Worm (Caenorhabditis elegans) whole organism, midembryonic: Measurements from ENCODE around the gene mrpl-46.

Source experiments
- flt-1 ChIP-seq: fragments of 200-800 bp; sonication (Bioruptor generic); IDR thresholded peaks from 2 replicates; pipeline ENCODE4 v1.3.6; 2022; ENCODE audit warnings: missing genetic modification characterization, missing compliant biosample characterization
- med-1 ChIP-seq: sonication (generic microtip); optimal IDR thresholded peaks from 2 replicates; lab custom pipeline; 2017; ENCODE audit warnings: missing genetic modification characterization, mild to moderate bottlenecking, missing compliant biosample characterization, antibody characterized with exemption, missing genetic modification reagents; ENCODE audit not compliant: insufficient read depth
- ztf-23 ChIP-seq: fragments of 200-800 bp; sonication (Bioruptor generic); IDR thresholded peaks from 2 replicates; pipeline ENCODE4 v1.3.6; 2022; ENCODE audit warnings: missing genetic modification reagents, missing genetic modification characterization, missing compliant biosample characterization

ce11 chrIV:804802-805201, 4.2 kb downstream of the mrpl-46 start, which contains the start of gene Y55F3BL.4:
- TF ChIP-seq flt-1 (GFP tag; lab: Robert Waterston, UW), result no peak
- TF ChIP-seq ztf-23, result no peak
- no peak for TF ChIP-seq med-1 (GFP tag; lab: Kevin White, UChicago)
